Worm (Caenorhabditis elegans): Measurements from ENCODE around the gene W03A5.1.

The W03A5.1 gene

ce11 chrIII:5407588-5407987, at the start of gene W03A5.1:
Gene W03A5.1 (plus strand): TSS chrIII:5407888.
- TF ChIP-seq unc-39 (tag; optimal IDR thresholded peaks at IDR 0.05) (no peak), zip-8 (tag; optimal IDR thresholded peaks at IDR 0.05) (peak; percentile 87), ces-1 (GFP tag; optimal IDR thresholded peaks at IDR 0.05) (no peak)

ce11 chrIII:5361909-5362308, 45.8 kb upstream of the W03A5.1 start, which contains the start of gene Y32H12A.1:
Gene Y32H12A.1 (plus strand): TSS chrIII:5362209.
- TF ChIP-seq elt-1 (tag; optimal IDR thresholded peaks at IDR 0.05; ENCODE audit: borderline replicate concordance, insufficient read depth), result no peak
- no peak for TF ChIP-seq sem-2 (GFP tag; optimal IDR thresholded peaks at IDR 0.05)
- TF ChIP-seq elt-3 (tag; optimal IDR thresholded peaks at IDR 0.05), result no peak

ce11 chrIII:5367995-5368899, 39.4 kb upstream of the W03A5.1 start, which contains the start of gene dhs-9:
Gene dhs-9 (minus strand): TSS chrIII:5368045.
- TF ChIP-seq mab-5 (tag; optimal IDR thresholded peaks at IDR 0.05) (no peak), unc-62 (GFP tag; optimal IDR thresholded peaks at IDR 0.05) (no peak), lin-13 (tag; optimal IDR thresholded peaks at IDR 0.05) (no peak)

- TF ChIP-seq blmp-1 (tag; optimal IDR thresholded peaks at IDR 0.05) (no peak), elt-1 (tag; optimal IDR thresholded peaks at IDR 0.05; ENCODE audit: borderline replicate concordance, insufficient read depth) (no peak), nhr-2 (tag; optimal IDR thresholded peaks at IDR 0.05) (no peak), unc-62 (GFP tag; optimal IDR thresholded peaks at IDR 0.05) (no peak), sptf-1 (tag; optimal IDR thresholded peaks at IDR 0.05) (no peak)
Measured at ce11 chrIII:5371226-5371926, 36.3 kb upstream of the W03A5.1 start, which contains the start of gene szy-2. Gene szy-2 (minus strand): TSS chrIII:5371276.

- TF ChIP-seq sem-2 (GFP tag; optimal IDR thresholded peaks at IDR 0.05) (no peak), mep-1 (tag; optimal IDR thresholded peaks at IDR 0.05) (no peak), elt-1 (tag; optimal IDR thresholded peaks at IDR 0.05; ENCODE audit: borderline replicate concordance, insufficient read depth) (no peak), sptf-1 (tag; optimal IDR thresholded peaks at IDR 0.05) (no peak), ceh-39 (tag; optimal IDR thresholded peaks at IDR 0.05) (no peak), hlh-1 (tag; optimal IDR thresholded peaks at IDR 0.05) (no peak), pha-4 (tag; optimal IDR thresholded peaks at IDR 0.05) (no peak), cnd-1 (tag; optimal IDR thresholded peaks at IDR 0.05) (no peak)
Measured at ce11 chrIII:5372884-5373283, 34.8 kb upstream of the W03A5.1 start.

ce11 chrIII:5373715-5374114, 34.0 kb upstream of the W03A5.1 start:
- TF ChIP-seq ces-1 (GFP tag; optimal IDR thresholded peaks at IDR 0.05) (peak; percentile 6), bed-3 (GFP tag; optimal IDR thresholded peaks at IDR 0.05) (no peak)

- no peak for TF ChIP-seq ces-1 (GFP tag; optimal IDR thresholded peaks at IDR 0.05)
Measured at ce11 chrIII:5375001-5375532, 32.6 kb upstream of the W03A5.1 start.

ce11 chrIII:5379879-5380331, 27.8 kb upstream of the W03A5.1 start, which contains the start of gene paqr-2:
Gene paqr-2 (minus strand): TSS chrIII:5379929.
- TF ChIP-seq cnd-1 (tag; optimal IDR thresholded peaks at IDR 0.05) (no peak), lsy-2 (tag; optimal IDR thresholded peaks at IDR 0.05) (peak; percentile 31)

- TF ChIP-seq hlh-1 (tag; optimal IDR thresholded peaks at IDR 0.05) (no peak), blmp-1 (tag; optimal IDR thresholded peaks at IDR 0.05) (no peak), ces-1 (GFP tag; optimal IDR thresholded peaks at IDR 0.05) (no peak)
Measured at ce11 chrIII:5380554-5380953, 27.1 kb upstream of the W03A5.1 start.

Measured in whole organism, mixed stage, embryonic.